Worm (Caenorhabditis elegans) whole organism, L1 larva: ENCODE data around the gene vit-6.

Experiments used
- C04F5.9 ChIP-seq: sonication (generic microtip); optimal IDR thresholded peaks from 2 replicates; lab custom pipeline; 2016; ENCODE audit warnings: missing genetic modification characterization, missing compliant biosample characterization
- C34B4.2 ChIP-seq: sonication (generic microtip); optimal IDR thresholded peaks from 2 replicates; lab custom pipeline; 2017; ENCODE audit warnings: mild to moderate bottlenecking, missing genetic modification characterization, missing compliant biosample characterization
- F16B12.6 ChIP-seq: fragments of 150-350 bp; optimal IDR thresholded peaks from 2 replicates; lab custom pipeline; 2014; ENCODE audit warnings: missing biosample characterization, missing genetic modification characterization
- Y116A8C.19 ChIP-seq: sonication (generic microtip); optimal IDR thresholded peaks from 2 replicates; lab custom pipeline; 2016; ENCODE audit warnings: missing compliant biosample characterization, missing genetic modification characterization, borderline replicate concordance
- aha-1 ChIP-seq: fragments of 150-350 bp; optimal IDR thresholded peaks from 2 replicates; lab custom pipeline; 2014; ENCODE audit warnings: missing biosample characterization, missing genetic modification characterization
- ama-1 ChIP-seq: fragments of 150-350 bp; optimal IDR thresholded peaks from 2 replicates; lab custom pipeline; 2014
- blmp-1 ChIP-seq: fragments of 150-350 bp; optimal IDR thresholded peaks from 2 replicates; lab custom pipeline; 2014; ENCODE audit warnings: missing biosample characterization, missing genetic modification characterization
- ceh-63 ChIP-seq: fragments of 200-800 bp; sonication (Bioruptor generic); optimal IDR thresholded peaks from 2 replicates; lab custom pipeline; 2018; ENCODE audit warnings: mild to moderate bottlenecking, missing genetic modification characterization, missing compliant biosample characterization
- ceh-8 ChIP-seq: fragments of 200-800 bp; sonication (Bioruptor generic); optimal IDR thresholded peaks from 2 replicates; lab custom pipeline; 2018; ENCODE audit warnings: mild to moderate bottlenecking, missing genetic modification characterization, moderate library complexity, missing compliant biosample characterization
- ceh-82 ChIP-seq, 3 experiments: fragments of 150-350 bp in 1 of 3; sonication (generic microtip) in 2 of 3; optimal IDR thresholded peaks; 2 replicates each; lab custom pipeline; 2014 to 2017; ENCODE audit warnings: missing biosample characterization in 3 of 3, missing genetic modification characterization in 3 of 3
- ces-1 ChIP-seq: fragments of 150-350 bp; optimal IDR thresholded peaks from 2 replicates; lab custom pipeline; 2014; ENCODE audit warnings: missing biosample characterization, missing genetic modification reagents, missing genetic modification characterization
- dpl-1 ChIP-seq, 3 experiments: fragments of 150-350 bp in 2 of 3; sonication (generic microtip) in 1 of 3; optimal IDR thresholded peaks; 2 replicates each; lab custom pipeline; 2014 to 2017; ENCODE audit warnings: missing biosample characterization in 3 of 3, missing genetic modification characterization in 3 of 3, missing genetic modification reagents in 3 of 3
- dsc-1 ChIP-seq: sonication (generic microtip); optimal IDR thresholded peaks from 2 replicates; lab custom pipeline; 2016; ENCODE audit warnings: mild to moderate bottlenecking, missing genetic modification characterization, missing compliant biosample characterization
- efl-1 ChIP-seq, 4 experiments: fragments of 150-350 bp; optimal IDR thresholded peaks in 3 of 4; peaks in 1 of 4; 1 replicate in 1 of 4; 2 replicates in 3 of 4; lab custom pipeline; 2014; ENCODE audit warnings: missing biosample characterization in 2 of 4, missing genetic modification characterization in 2 of 4, missing genetic modification reagents in 2 of 4
- efl-3 ChIP-seq: fragments of 200-800 bp; sonication (Bioruptor generic); optimal IDR thresholded peaks from 2 replicates; lab custom pipeline; 2018; ENCODE audit warnings: mild to moderate bottlenecking, missing genetic modification characterization, missing compliant biosample characterization
- egl-27 ChIP-seq, 2 experiments: fragments of 150-350 bp in 1 of 2; sonication (generic microtip); optimal IDR thresholded peaks; 3 replicates each; lab custom pipeline; 2017 to 2018; ENCODE audit warnings: missing biosample characterization in 2 of 2, missing genetic modification characterization in 2 of 2, missing genetic modification reagents in 2 of 2
- elt-2 ChIP-seq: sonication (generic microtip); optimal IDR thresholded peaks from 2 replicates; lab custom pipeline; 2016; ENCODE audit warnings: missing genetic modification characterization, mild to moderate bottlenecking, inconsistent platforms, missing compliant biosample characterization, missing genetic modification reagents
- elt-3 ChIP-seq, 6 experiments: fragments of 150-350 bp in 1 of 6; sonication (generic microtip); optimal IDR thresholded peaks; 2 replicates each; lab custom pipeline; 2017 to 2018; ENCODE audit warnings: missing biosample characterization in 6 of 6, missing genetic modification characterization in 6 of 6, inconsistent platforms in 1 of 6
- fkh-10 ChIP-seq: sonication (generic microtip); optimal IDR thresholded peaks from 2 replicates; lab custom pipeline; 2017; ENCODE audit warnings: missing biosample characterization, missing genetic modification reagents, missing genetic modification characterization
- fkh-8 ChIP-seq: sonication (generic microtip); optimal IDR thresholded peaks from 2 replicates; lab custom pipeline; 2016; ENCODE audit warnings: mild to moderate bottlenecking, missing genetic modification characterization, missing compliant biosample characterization
- fos-1 ChIP-seq: fragments of 150-350 bp; optimal IDR thresholded peaks from 2 replicates; lab custom pipeline; 2014; ENCODE audit warnings: missing biosample characterization, missing genetic modification characterization
- hlh-17 ChIP-seq: fragments of 200-800 bp; sonication (Bioruptor generic); optimal IDR thresholded peaks from 2 replicates; lab custom pipeline; 2018; ENCODE audit warnings: missing genetic modification characterization, mild to moderate bottlenecking, missing compliant biosample characterization, moderate library complexity, borderline replicate concordance
- hlh-4 ChIP-seq: sonication (generic microtip); optimal IDR thresholded peaks from 2 replicates; lab custom pipeline; 2016; ENCODE audit warnings: mild to moderate bottlenecking, missing genetic modification characterization, missing compliant biosample characterization
- hpl-2 ChIP-seq: fragments of 150-350 bp; optimal IDR thresholded peaks from 2 replicates; lab custom pipeline; 2014; ENCODE audit warnings: missing biosample characterization, missing genetic modification reagents, missing genetic modification characterization
- isw-1 ChIP-seq: fragments of 200-800 bp; sonication (Bioruptor generic); IDR thresholded peaks from 2 replicates; pipeline ENCODE4 v1.3.6; 2022; ENCODE audit warnings: missing genetic modification characterization, missing compliant biosample characterization
- lin-13 ChIP-seq: fragments of 150-350 bp; optimal IDR thresholded peaks from 2 replicates; lab custom pipeline; 2014; ENCODE audit warnings: missing biosample characterization, missing genetic modification reagents, missing genetic modification characterization
- lin-14 ChIP-seq: fragments of 200-800 bp; sonication (Bioruptor generic); optimal IDR thresholded peaks from 2 replicates; lab custom pipeline; 2018; ENCODE audit warnings: mild to moderate bottlenecking, missing genetic modification characterization, moderate library complexity, missing compliant biosample characterization
- lin-15B ChIP-seq: fragments of 150-350 bp; sonication (generic microtip); optimal IDR thresholded peaks from 3 replicates; lab custom pipeline; 2014; ENCODE audit warnings: missing biosample characterization, missing genetic modification characterization
- lin-39 ChIP-seq: fragments of 150-350 bp; optimal IDR thresholded peaks from 2 replicates; lab custom pipeline; 2014; ENCODE audit warnings: missing biosample characterization, missing genetic modification reagents, missing genetic modification characterization
- lir-3 ChIP-seq: sonication (generic microtip); optimal IDR thresholded peaks from 2 replicates; lab custom pipeline; 2016; ENCODE audit warnings: mild to moderate bottlenecking, missing genetic modification characterization, moderate library complexity, missing compliant biosample characterization; ENCODE audit not compliant: poor library complexity
- lsy-2 ChIP-seq, 2 experiments: fragments of 150-350 bp; optimal IDR thresholded peaks; 2 replicates each; lab custom pipeline; 2014; ENCODE audit warnings: missing biosample characterization in 2 of 2, missing genetic modification characterization in 2 of 2
- mdl-1 ChIP-seq, 2 experiments: fragments of 150-350 bp; optimal IDR thresholded peaks; 2 replicates each; lab custom pipeline; 2014 to 2017; ENCODE audit warnings: missing biosample characterization in 2 of 2, missing genetic modification characterization in 2 of 2, inconsistent platforms in 1 of 2
- mep-1 ChIP-seq: fragments of 150-350 bp; optimal IDR thresholded peaks from 2 replicates; lab custom pipeline; 2014; ENCODE audit warnings: missing biosample characterization, missing genetic modification characterization
- nhr-11 ChIP-seq: fragments of 150-350 bp; optimal IDR thresholded peaks from 2 replicates; lab custom pipeline; 2014; ENCODE audit warnings: missing biosample characterization, missing genetic modification characterization
- nhr-20 ChIP-seq: sonication (generic microtip); optimal IDR thresholded peaks from 2 replicates; lab custom pipeline; 2016; ENCODE audit warnings: mild to moderate bottlenecking, missing genetic modification characterization, missing compliant biosample characterization
- nhr-76 ChIP-seq: sonication (generic microtip); optimal IDR thresholded peaks from 2 replicates; lab custom pipeline; 2017; ENCODE audit warnings: missing biosample characterization, missing genetic modification characterization
- nhr-84 ChIP-seq: sonication (generic microtip); optimal IDR thresholded peaks from 2 replicates; lab custom pipeline; 2017; ENCODE audit warnings: missing biosample characterization, missing genetic modification characterization
- nhr-85 ChIP-seq: sonication (generic microtip); peaks from one replicate; lab custom pipeline; 2016; ENCODE audit warnings: missing genetic modification characterization, inconsistent platforms, missing compliant biosample characterization
- pag-3 ChIP-seq: sonication (generic microtip); optimal IDR thresholded peaks from 2 replicates; lab custom pipeline; 2017; ENCODE audit warnings: missing genetic modification characterization, mild to moderate bottlenecking, missing compliant biosample characterization, antibody characterized with exemption, borderline replicate concordance; ENCODE audit not compliant: insufficient read depth
- pax-3 ChIP-seq: fragments of 200-800 bp; sonication (Bioruptor generic); optimal IDR thresholded peaks from 2 replicates; lab custom pipeline; 2018; ENCODE audit warnings: mild to moderate bottlenecking, missing genetic modification characterization, moderate library complexity, missing compliant biosample characterization
- rnt-1 ChIP-seq: sonication (generic microtip); optimal IDR thresholded peaks from 2 replicates; lab custom pipeline; 2016; ENCODE audit warnings: mild to moderate bottlenecking, missing genetic modification characterization, moderate library complexity, missing compliant biosample characterization
- snpc-4 ChIP-seq: fragments of 150-350 bp; optimal IDR thresholded peaks from 2 replicates; lab custom pipeline; 2014; ENCODE audit warnings: missing biosample characterization, missing genetic modification characterization
- snu-23 ChIP-seq: sonication (generic microtip); optimal IDR thresholded peaks from 2 replicates; lab custom pipeline; 2016; ENCODE audit warnings: missing genetic modification characterization, missing compliant biosample characterization
- swsn-7 ChIP-seq: sonication (generic microtip); optimal IDR thresholded peaks from 2 replicates; lab custom pipeline; 2016; ENCODE audit warnings: missing genetic modification characterization, missing compliant biosample characterization
- tbx-2 ChIP-seq: sonication (generic microtip); optimal IDR thresholded peaks from 2 replicates; lab custom pipeline; 2016; ENCODE audit warnings: missing genetic modification characterization, missing compliant biosample characterization
- unc-30 ChIP-seq: sonication (generic microtip); optimal IDR thresholded peaks from 2 replicates; lab custom pipeline; 2017; ENCODE audit warnings: missing biosample characterization, missing genetic modification characterization
- unc-86 ChIP-seq: sonication (generic microtip); optimal IDR thresholded peaks from 2 replicates; lab custom pipeline; 2016; ENCODE audit warnings: missing genetic modification characterization, missing compliant biosample characterization
- vab-15 ChIP-seq: sonication (generic microtip); optimal IDR thresholded peaks from 2 replicates; lab custom pipeline; 2017; ENCODE audit warnings: missing genotype, mild to moderate bottlenecking, missing genetic modification characterization, missing compliant biosample characterization
- zag-1 ChIP-seq: fragments of 150-350 bp; optimal IDR thresholded peaks from 2 replicates; lab custom pipeline; 2014; ENCODE audit warnings: missing biosample characterization, missing genetic modification characterization
- ztf-11 ChIP-seq, 2 experiments: sonication (generic microtip); optimal IDR thresholded peaks; 2 replicates each; lab custom pipeline; 2016 to 2017; ENCODE audit warnings: missing genetic modification characterization in 2 of 2, missing biosample characterization in 1 of 2, missing compliant biosample characterization in 1 of 2

vit-6 gene

ce11 chrIV:8229523-8229922 lies 31.4 kb upstream of the vit-6 start (continued):
- no peak for TF ChIP-seq hlh-4 (tag; lab: Kevin White, UChicago)
- no peak for TF ChIP-seq dsc-1 (tag; lab: Kevin White, UChicago)

ce11 chrIV:8232428-8232827 lies 28.5 kb upstream of the vit-6 start:
- TF ChIP-seq ama-1 (no peak), efl-1 (optimal IDR thresholded peaks at IDR 0.05; lab: Kevin White, UChicago) (peak in 1 of 2 experiments; percentile 16), efl-1 (GFP tag; optimal IDR thresholded peaks at IDR 0.05 in 1 of 2; lab: Kevin White, UChicago) (no peak), elt-2 (tag; lab: Kevin White, UChicago) (no peak), ztf-11 (tag; optimal IDR thresholded peaks at IDR 0.05; lab: Kevin White, UChicago) (no peak), snu-23 (peak; percentile 45), C34B4.2 (tag; lab: Kevin White, UChicago) (no peak), nhr-76 (tag; lab: Kevin White, UChicago) (no peak), mdl-1 (tag; optimal IDR thresholded peaks at IDR 0.05; lab: Kevin White, UChicago) (peak in 1 of 2 experiments; percentile 39), vab-15 (tag; lab: Kevin White, UChicago) (no peak), egl-27 (tag; optimal IDR thresholded peaks at IDR 0.05; lab: Kevin White, UChicago) (no peak), lin-39 (tag; lab: Kevin White, UChicago) (no peak), tbx-2 (tag; lab: Kevin White, UChicago) (peak; percentile 23), snpc-4 (tag; lab: Kevin White, UChicago) (no peak), ces-1 (GFP tag; lab: Kevin White, UChicago) (no peak), aha-1 (tag; lab: Kevin White, UChicago) (no peak), zag-1 (tag; lab: Kevin White, UChicago) (no peak), swsn-7 (tag; lab: Kevin White, UChicago) (peak; percentile 40), F16B12.6 (tag; lab: Kevin White, UChicago) (no peak), hpl-2 (GFP tag; lab: Kevin White, UChicago) (no peak), C04F5.9 (tag; lab: Kevin White, UChicago) (no peak), isw-1 (GFP tag; lab: Robert Waterston, UW) (no peak), nhr-85 (tag; lab: Kevin White, UChicago) (no peak), fkh-10 (GFP tag; lab: Kevin White, UChicago) (no peak), dpl-1 (GFP tag; optimal IDR thresholded peaks at IDR 0.05; lab: Kevin White, UChicago) (no peak), fos-1 (no peak), lin-14 (peak; percentile 78), pag-3 (tag; lab: Kevin White, UChicago) (no peak), ceh-82 (tag; optimal IDR thresholded peaks at IDR 0.05; lab: Kevin White, UChicago) (peak in 1 of 3 experiments; percentile 11), lir-3 (tag; lab: Kevin White, UChicago) (no peak), nhr-11 (tag; lab: Kevin White, UChicago) (peak; percentile 16), unc-30 (tag; lab: Kevin White, UChicago) (no peak), rnt-1 (tag; lab: Kevin White, UChicago) (no peak), Y116A8C.19 (no peak), ceh-8 (GFP tag; lab: Kevin White, UChicago) (no peak), efl-3 (GFP tag; lab: Kevin White, UChicago) (no peak), pax-3 (no peak), nhr-20 (peak; percentile 36), lsy-2 (tag; optimal IDR thresholded peaks at IDR 0.05; lab: Kevin White, UChicago) (peak; percentile 10 to 56), lin-15B (no peak), unc-86 (tag; lab: Kevin White, UChicago) (peak; percentile 33), lin-13 (no peak), mep-1 (tag; lab: Kevin White, UChicago) (peak; percentile 37), elt-3 (tag; optimal IDR thresholded peaks at IDR 0.05; lab: Kevin White, UChicago) (no peak), hlh-17 (GFP tag; lab: Kevin White, UChicago) (no peak), hlh-4 (tag; lab: Kevin White, UChicago) (no peak), nhr-84 (no peak), fkh-8 (peak; percentile 81), blmp-1 (tag; lab: Kevin White, UChicago) (peak; percentile 75), ceh-63 (no peak)
